Worm (Caenorhabditis elegans) whole organism, early embryonic: ENCODE results near the gene wdr-46.

ENCODE experiments used
- B0310.2 ChIP-seq: sonication (generic microtip); optimal IDR thresholded peaks from 2 replicates; lab custom pipeline; 2016; ENCODE audit warnings: mild to moderate bottlenecking, missing genetic modification characterization, missing compliant biosample characterization
- F13C5.2 ChIP-seq: sonication (generic microtip); optimal IDR thresholded peaks from 2 replicates; lab custom pipeline; 2017; ENCODE audit warnings: mild to moderate bottlenecking, missing genetic modification characterization, inconsistent platforms, missing compliant biosample characterization
- ama-1 ChIP-seq: fragments of 150-350 bp; optimal IDR thresholded peaks from 2 replicates; lab custom pipeline; 2014
- ceh-13 ChIP-seq: fragments of 200-800 bp; sonication (Bioruptor generic); optimal IDR thresholded peaks from 2 replicates; lab custom pipeline; 2018; ENCODE audit warnings: mild to moderate bottlenecking, missing genetic modification characterization, missing compliant biosample characterization
- hnd-1 ChIP-seq: sonication (generic microtip); optimal IDR thresholded peaks from 2 replicates; lab custom pipeline; 2016; ENCODE audit warnings: missing genetic modification characterization, missing compliant biosample characterization

- TF ChIP-seq F13C5.2 (tag; lab: Kevin White, UChicago) (no peak), hnd-1 (no peak), ama-1 (no peak), B0310.2 (tag; lab: Kevin White, UChicago) (no peak), ceh-13 (GFP tag; lab: Kevin White, UChicago) (no peak)
Measured at ce11 chrIV:12371340-12371739, 713 bp upstream of the wdr-46 start.
